Worm (Caenorhabditis elegans) whole organism, L3 larva: Measurements from ENCODE around the gene C05D12.1.

ENCODE experiments used
- ZK546.5 ChIP-seq: sonication (generic microtip); optimal IDR thresholded peaks from 2 replicates; lab custom pipeline; 2017; ENCODE audit warnings: missing biosample characterization, missing genetic modification characterization
- mdl-1 ChIP-seq: fragments of 150-350 bp; optimal IDR thresholded peaks from 2 replicates; lab custom pipeline; 2014; ENCODE audit warnings: missing biosample characterization, missing genetic modification characterization
- nhr-28 ChIP-seq: fragments of 150-350 bp; optimal IDR thresholded peaks from 2 replicates; lab custom pipeline; 2014; ENCODE audit warnings: missing biosample characterization, missing genetic modification characterization
- nhr-76 ChIP-seq: fragments of 150-350 bp; sonication (generic microtip); optimal IDR thresholded peaks from 5 replicates; lab custom pipeline; 2014; ENCODE audit warnings: missing biosample characterization, missing genetic modification characterization
- unc-62 ChIP-seq: fragments of 150-350 bp; sonication (generic microtip); optimal IDR thresholded peaks from 4 replicates; lab custom pipeline; 2014; ENCODE audit warnings: missing biosample characterization, missing genetic modification reagents, missing genetic modification characterization

- TF ChIP-seq mdl-1 (no peak), unc-62 (GFP tag; lab: Kevin White, UChicago) (no peak), nhr-76 (tag; lab: Kevin White, UChicago) (no peak), nhr-28 (no peak), ZK546.5 (tag; lab: Kevin White, UChicago) (no peak)
These were observed 48.3 kb upstream of the C05D12.1 start for ce11 chrII:11463899-11464298.
